Fruit fly (Drosophila melanogaster): ENCODE results near the gene csw.

The csw gene

dm6 chrX:2134226-2134880 is 40.3 kb downstream of the csw start (continued):
- TF ChIP-seq sob (GFP tag; IDR thresholded peaks at IDR 0.05) (0 out of 2 replicates have a peak, but pooled peaks have one; percentile 24), CG9727 (GFP tag; optimal IDR thresholded peaks at IDR 0.05) (peak; percentile 64), HHEX (GFP tag; optimal IDR thresholded peaks at IDR 0.05) (peak; percentile 68), corto (GFP tag; optimal IDR thresholded peaks at IDR 0.05) (peak; percentile 63), az2 (GFP tag; optimal IDR thresholded peaks at IDR 0.05) (peak; percentile 65), gcm (GFP tag; optimal IDR thresholded peaks at IDR 0.05) (peak; percentile 49), CG15269 (tag; optimal IDR thresholded peaks at IDR 0.05) (peak; percentile 63), Meics (GFP tag; optimal IDR thresholded peaks at IDR 0.05) (peak; percentile 67), mld (GFP tag; IDR thresholded peaks at IDR 0.05; ENCODE audit: partially characterized antibody) (no peak), CG10462 (GFP tag; optimal IDR thresholded peaks at IDR 0.05) (peak; percentile 32), D (optimal IDR thresholded peaks at IDR 0.05) (no peak), D (GFP tag; optimal IDR thresholded peaks at IDR 0.05) (peak; percentile 75), CG13296 (GFP tag; optimal IDR thresholded peaks at IDR 0.05) (peak; percentile 34), CTCF (GFP tag; optimal IDR thresholded peaks at IDR 0.05) (no peak), CG13775 (GFP tag; optimal IDR thresholded peaks at IDR 0.05) (peak; percentile 30), CG10274 (GFP tag; optimal IDR thresholded peaks at IDR 0.05) (peak; percentile 13), CG5180 (GFP tag; optimal IDR thresholded peaks at IDR 0.05) (peak; percentile 54), CG3847 (GFP tag; IDR thresholded peaks at IDR 0.05) (0 out of 2 replicates have a peak, but pooled peaks have one; percentile 8), ap (GFP tag; IDR thresholded peaks at IDR 0.05) (no peak; the same call in 1 of the 2 replicates), Dfd (GFP tag; optimal IDR thresholded peaks at IDR 0.05) (no peak), CG15479 (GFP tag; optimal IDR thresholded peaks at IDR 0.05) (no peak), Dip2 (GFP tag; IDR thresholded peaks at IDR 0.05) (no peak), CG14860 (GFP tag; IDR thresholded peaks at IDR 0.05; ENCODE audit: partially characterized antibody) (no peak), dimm (GFP tag; IDR thresholded peaks at IDR 0.05) (0 out of 2 replicates have a peak, but pooled peaks have one; percentile 6), slou (GFP tag; optimal IDR thresholded peaks at IDR 0.05) (peak; percentile 31), eyg (GFP tag; optimal IDR thresholded peaks at IDR 0.05) (no peak), CG1529 (GFP tag; optimal IDR thresholded peaks at IDR 0.05) (peak; percentile 66), sr (GFP tag; IDR thresholded peaks at IDR 0.05) (no peak), CG8359 (GFP tag; optimal IDR thresholded peaks at IDR 0.05; ENCODE audit: borderline replicate concordance) (peak; percentile 60), gem (tag; optimal IDR thresholded peaks at IDR 0.05) (peak; percentile 81), CkIIα-i1 (GFP tag; IDR thresholded peaks at IDR 0.05) (no peak), ttk (GFP tag; IDR thresholded peaks at IDR 0.05) (peak; percentile 67), CG11247 (GFP tag; IDR thresholded peaks at IDR 0.05) (peak; percentile 49; the same call in 1 of the 2 replicates), CG9876 (GFP tag; optimal IDR thresholded peaks at IDR 0.05) (no peak), CG9609 (GFP tag; optimal IDR thresholded peaks at IDR 0.05) (peak; percentile 10), shn (GFP tag; optimal IDR thresholded peaks at IDR 0.05) (peak; percentile 13), jing (GFP tag; optimal IDR thresholded peaks at IDR 0.05) (peak; percentile 62), Tbp (GFP tag; optimal IDR thresholded peaks at IDR 0.05) (no peak), CG3726 (GFP tag; IDR thresholded peaks at IDR 0.05) (no peak), grau (tag; optimal IDR thresholded peaks at IDR 0.05) (peak; percentile 72), CG4404 (GFP tag; IDR thresholded peaks at IDR 0.05) (peak; percentile 33), emc (GFP tag; optimal IDR thresholded peaks at IDR 0.05) (peak; percentile 11), CG10654 (GFP tag; optimal IDR thresholded peaks at IDR 0.05) (peak; percentile 16), chm (GFP tag; IDR thresholded peaks at IDR 0.05) (peak; percentile 38; the same call in 1 of the 2 replicates), peb (GFP tag; IDR thresholded peaks at IDR 0.05) (peak; percentile 48), mirr (GFP tag; optimal IDR thresholded peaks at IDR 0.05) (no peak), CG17385 (GFP tag; optimal IDR thresholded peaks at IDR 0.05) (peak; percentile 61), CG14965 (GFP tag; optimal IDR thresholded peaks at IDR 0.05; ENCODE audit: borderline replicate concordance) (no peak), kni (GFP tag; optimal IDR thresholded peaks at IDR 0.05) (no peak), oc (tag; optimal IDR thresholded peaks at IDR 0.05) (peak; percentile 6), CG7357 (GFP tag; IDR thresholded peaks at IDR 0.05) (peak; percentile 49; the same call in 1 of the 3 replicates)

All from whole organism, embryonic.